Worm (Caenorhabditis elegans): ENCODE data around the gene deg-1.

DNA sequence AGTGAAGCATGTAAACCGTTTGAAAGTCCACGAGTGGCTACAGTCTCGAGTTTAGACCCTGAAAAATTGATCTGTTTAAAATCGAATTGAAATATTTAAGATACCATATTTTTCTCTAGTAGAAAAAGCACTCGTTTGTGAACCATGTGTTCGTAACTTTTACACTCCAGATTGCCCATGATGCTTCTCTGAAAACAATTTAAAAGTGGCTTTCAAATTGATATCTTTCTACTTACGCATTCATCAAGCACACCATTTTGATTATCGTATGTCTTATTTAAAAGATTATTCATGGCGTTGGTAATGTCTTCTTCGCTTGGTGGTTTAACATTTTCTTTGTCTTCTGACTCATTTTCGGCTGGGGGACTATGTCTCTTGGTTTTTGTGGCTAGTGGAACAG, 19.3 kb upstream of the deg-1 start:
- no peak for TF ChIP-seq pha-4 (GFP tag; IDR thresholded peaks at IDR 0.05)
- no peak for TF ChIP-seq pha-4 (tag; optimal IDR thresholded peaks at IDR 0.05)
- TF ChIP-seq zag-1 (tag; optimal IDR thresholded peaks at IDR 0.05): no peak
- TF ChIP-seq nhr-6 (tag; optimal IDR thresholded peaks at IDR 0.05): no peak
